Worm (Caenorhabditis elegans) whole organism, dauer: ENCODE measurements around the gene C05B5.17.

Experiments
- unc-62 ChIP-seq: sonication (generic microtip); optimal IDR thresholded peaks from 2 replicates; lab custom pipeline; 2017; ENCODE audit warnings: missing biosample characterization, missing genetic modification reagents, missing genetic modification characterization

The C05B5.17 gene

ce11 chrIII:10001060-10001459 lies 1.9 kb upstream of the C05B5.17 start, which contains the start of gene C05B5.5:
Gene C05B5.5, plus strand, starts transcription at chrIII:10001360.
- no peak for TF ChIP-seq unc-62 (GFP tag; lab: Kevin White, UChicago)

- TF ChIP-seq unc-62 (GFP tag; lab: Kevin White, UChicago), result no peak
Measured at ce11 chrIII:10000428-10000827, 1.3 kb upstream of the C05B5.17 start, which contains the start of gene C05B5.2. Gene C05B5.2, minus strand, starts transcription at chrIII:10000528.

- no peak for TF ChIP-seq unc-62 (GFP tag; lab: Kevin White, UChicago)
Measured at ce11 chrIII:9997890-9998289, 1.2 kb downstream of the C05B5.17 start, which contains the start of gene pqn-8. Gene pqn-8, minus strand, starts transcription at chrIII:9997990.

ce11 chrIII:9993535-9993934 lies 5.6 kb downstream of the C05B5.17 start, which contains the start of gene C05B5.4:
Gene C05B5.4, plus strand, starts transcription at chrIII:9993885.
- no peak for TF ChIP-seq unc-62 (GFP tag; lab: Kevin White, UChicago)

ce11 chrIII:9991324-9991723 lies 7.8 kb downstream of the C05B5.17 start:
- TF ChIP-seq unc-62 (GFP tag; lab: Kevin White, UChicago), result no peak

ce11 chrIII:9988352-9988751 lies 10.8 kb downstream of the C05B5.17 start, which contains the start of gene C05B5.1:
Gene C05B5.1, minus strand, starts transcription at chrIII:9988452.
- no peak for TF ChIP-seq unc-62 (GFP tag; lab: Kevin White, UChicago)

- TF ChIP-seq unc-62 (GFP tag; lab: Kevin White, UChicago), result no peak
Measured at ce11 chrIII:9986827-9987429, 12.2 kb downstream of the C05B5.17 start, which contains the start of gene C05B5.12. Gene C05B5.12, plus strand, starts transcription at chrIII:9987379.

- no peak for TF ChIP-seq unc-62 (GFP tag; lab: Kevin White, UChicago)
Measured at ce11 chrIII:9985542-9985941, 13.6 kb downstream of the C05B5.17 start.

- no peak for TF ChIP-seq unc-62 (GFP tag; lab: Kevin White, UChicago)
Measured at ce11 chrIII:9984604-9985003, 14.5 kb downstream of the C05B5.17 start.

ce11 chrIII:9982119-9982642 lies 17.0 kb downstream of the C05B5.17 start:
- TF ChIP-seq unc-62 (GFP tag; lab: Kevin White, UChicago), result no peak

- no peak for TF ChIP-seq unc-62 (GFP tag; lab: Kevin White, UChicago)
Measured at ce11 chrIII:9973765-9974164, 25.4 kb downstream of the C05B5.17 start, which contains the start of gene R10E12.2. Gene R10E12.2, minus strand, starts transcription at chrIII:9973865.

ce11 chrIII:9972192-9972811 lies 26.8 kb downstream of the C05B5.17 start:
- TF ChIP-seq unc-62 (GFP tag; lab: Kevin White, UChicago), result no peak

ce11 chrIII:9969371-9969770 lies 29.8 kb downstream of the C05B5.17 start:
- no peak for TF ChIP-seq unc-62 (GFP tag; lab: Kevin White, UChicago)

- TF ChIP-seq unc-62 (GFP tag; lab: Kevin White, UChicago), result no peak
Measured at ce11 chrIII:9965444-9965843, 33.7 kb downstream of the C05B5.17 start.

- no peak for TF ChIP-seq unc-62 (GFP tag; lab: Kevin White, UChicago)
Measured at ce11 chrIII:9964416-9964815, 34.7 kb downstream of the C05B5.17 start.

ce11 chrIII:9963447-9963846 lies 35.7 kb downstream of the C05B5.17 start:
- TF ChIP-seq unc-62 (GFP tag; lab: Kevin White, UChicago), result no peak
